Worm (Caenorhabditis elegans): ENCODE data around the gene best-18.

DNA sequence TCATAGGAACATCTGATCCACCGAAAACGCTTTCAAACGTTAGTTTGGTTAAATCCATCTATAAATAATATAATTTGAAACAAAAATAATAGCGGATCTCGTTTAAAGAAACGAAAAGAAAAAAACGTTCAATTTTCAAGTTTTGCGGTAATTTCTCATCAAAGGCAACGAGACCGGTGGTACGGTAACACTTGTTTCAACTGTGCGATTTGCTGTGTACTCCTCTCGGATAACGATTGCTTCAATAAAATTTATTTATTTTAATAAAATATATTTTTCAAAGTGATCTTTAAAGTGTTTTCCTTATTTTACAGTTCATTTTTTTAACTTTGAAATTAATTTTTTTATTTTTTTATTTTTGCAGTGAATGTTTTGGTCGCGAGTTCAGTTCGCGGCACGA, 6.4 kb downstream of the best-18 start, which contains the start of the genes rde-4 and cox-14:
- TF ChIP-seq unc-86 (tag; optimal IDR thresholded peaks at IDR 0.05), result no peak
- TF ChIP-seq C08G9.2 (tag; optimal IDR thresholded peaks at IDR 0.05), result no peak
- no peak for TF ChIP-seq ama-1 (optimal IDR thresholded peaks at IDR 0.05)
- no peak for TF ChIP-seq pqm-1 (tag; optimal IDR thresholded peaks at IDR 0.05)
- TF ChIP-seq unc-42 (tag; optimal IDR thresholded peaks at IDR 0.05), result peak; percentile 37
- no peak for TF ChIP-seq pha-4 (tag; optimal IDR thresholded peaks at IDR 0.05)
- peak; percentile 5 for TF ChIP-seq elt-2 (tag; optimal IDR thresholded peaks at IDR 0.05)
- TF ChIP-seq hlh-30 (tag; optimal IDR thresholded peaks at IDR 0.05; ENCODE audit: insufficient read depth), result no peak
- TF ChIP-seq ceh-22 (tag; optimal IDR thresholded peaks at IDR 0.05), result no peak
- TF ChIP-seq ceh-30 (tag; optimal IDR thresholded peaks at IDR 0.05), result no peak
- TF ChIP-seq ttx-3 (tag; optimal IDR thresholded peaks at IDR 0.05), result no peak
- TF ChIP-seq ceh-24 (tag; optimal IDR thresholded peaks at IDR 0.05), result no peak

Data from whole organism, late embryonic.